Worm (Caenorhabditis elegans): ENCODE results near the gene M01H9.10.

M01H9.10 gene

DNA sequence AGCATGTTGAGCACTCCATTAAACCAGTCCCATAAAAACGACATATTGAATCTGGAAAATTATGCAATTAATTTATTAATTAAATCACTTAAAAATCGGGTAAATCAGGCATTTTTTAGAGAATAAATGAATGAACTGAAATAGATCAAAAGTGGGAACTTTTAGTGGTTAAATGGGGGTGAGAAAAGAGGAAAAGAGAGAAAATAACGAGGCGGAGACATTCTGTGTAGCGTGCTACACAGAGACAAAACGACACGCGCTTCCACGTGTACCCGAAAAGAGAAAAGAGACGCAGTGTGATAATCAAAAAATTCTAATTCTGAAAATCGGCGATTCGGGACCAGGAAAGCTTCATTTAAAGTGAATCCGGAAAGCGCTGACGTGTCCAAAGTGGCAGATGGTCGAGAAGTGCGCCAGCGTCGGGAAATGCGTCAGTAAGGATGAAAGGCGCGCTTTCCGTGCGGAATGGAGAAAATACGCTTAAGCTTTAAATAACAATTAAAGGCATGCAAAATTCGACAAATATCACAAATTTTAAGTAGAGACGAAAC is 33.4 kb upstream of the M01H9.10 start, which contains the start of gene sar-1 (continued):
- TF ChIP-seq dve-1 (tag; optimal IDR thresholded peaks at IDR 0.05; ENCODE audit: insufficient read depth) (no peak), lin-1 (GFP tag; IDR thresholded peaks at IDR 0.05) (peak; percentile 50; the same call in 1 of the 2 replicates), spr-1 (tag; optimal IDR thresholded peaks at IDR 0.05) (peak; percentile 77), unc-130 (GFP tag; optimal IDR thresholded peaks at IDR 0.05) (no peak), lir-3 (tag; optimal IDR thresholded peaks at IDR 0.05) (no peak), ceh-62 (tag; optimal IDR thresholded peaks at IDR 0.05) (no peak), zfp-2 (tag; optimal IDR thresholded peaks at IDR 0.05) (peak; percentile 4), egl-43 (GFP tag; IDR thresholded peaks at IDR 0.05) (peak; percentile 78), snpc-4 (tag; optimal IDR thresholded peaks at IDR 0.05) (no peak), unc-62 (GFP tag; optimal IDR thresholded peaks at IDR 0.05 in 1 of 2) (no peak), unc-62 (tag; optimal IDR thresholded peaks at IDR 0.05) (no peak), snpc-1.2 (GFP tag; IDR thresholded peaks at IDR 0.05) (peak; percentile 62; the same call in 1 of the 2 replicates), dmd-6 (GFP tag; IDR thresholded peaks at IDR 0.05) (peak; percentile 73), R02D3.7 (tag; optimal IDR thresholded peaks at IDR 0.05) (no peak), vab-7 (GFP tag; IDR thresholded peaks at IDR 0.05) (no peak), ceh-44 (GFP tag; IDR thresholded peaks at IDR 0.05) (0 out of 2 replicates have a peak, but pooled peaks have one; percentile 42), mdt-29 (GFP tag; IDR thresholded peaks at IDR 0.05) (peak; percentile 50; the same call in 1 of the 2 replicates), nhr-11 (tag; optimal IDR thresholded peaks at IDR 0.05) (peak; percentile 89), daf-16 (GFP tag; optimal IDR thresholded peaks at IDR 0.05) (peak in 1 of 2 experiments; percentile 49), daf-16 (tag; optimal IDR thresholded peaks at IDR 0.05) (no peak), gei-8 (GFP tag; optimal IDR thresholded peaks at IDR 0.05) (no peak), zag-1 (tag; optimal IDR thresholded peaks at IDR 0.05) (no peak), T20F7.1 (GFP tag; optimal IDR thresholded peaks at IDR 0.05) (no peak), zip-2 (tag; optimal IDR thresholded peaks at IDR 0.05) (peak; percentile 14), saeg-2 (GFP tag; IDR thresholded peaks at IDR 0.05) (0 out of 2 replicates have a peak, but pooled peaks have one; percentile 12), ZK337.2 (GFP tag; IDR thresholded peaks at IDR 0.05) (no peak), F44E2.7 (GFP tag; IDR thresholded peaks at IDR 0.05) (no peak)

- TF ChIP-seq zag-1 (tag; optimal IDR thresholded peaks at IDR 0.05) (no peak), snpc-1.2 (GFP tag; IDR thresholded peaks at IDR 0.05) (no peak), mes-2 (tag; optimal IDR thresholded peaks at IDR 0.05; ENCODE audit: poor library complexity, severe bottlenecking) (peak; percentile 10), egl-43 (GFP tag; IDR thresholded peaks at IDR 0.05) (peak; percentile 65), set-16 (GFP tag; IDR thresholded peaks at IDR 0.05) (no peak), hlh-11 (tag; optimal IDR thresholded peaks at IDR 0.05) (peak; percentile 18), ceh-20 (GFP tag; IDR thresholded peaks at IDR 0.05) (no peak), hlh-30 (tag; optimal IDR thresholded peaks at IDR 0.05; ENCODE audit: insufficient read depth) (peak; percentile 61), pqm-1 (tag; optimal IDR thresholded peaks at IDR 0.05) (no peak), lin-1 (GFP tag; IDR thresholded peaks at IDR 0.05) (no peak), nhr-42 (GFP tag; IDR thresholded peaks at IDR 0.05) (peak; percentile 50; the same call in 1 of the 2 replicates), nhr-28 (tag; optimal IDR thresholded peaks at IDR 0.05) (peak; percentile 42), dve-1 (tag; optimal IDR thresholded peaks at IDR 0.05; ENCODE audit: insufficient read depth) (peak; percentile 24), pha-4 (GFP tag; IDR thresholded peaks at IDR 0.05) (no peak), pha-4 (tag; optimal IDR thresholded peaks at IDR 0.05) (no peak), gei-8 (GFP tag; optimal IDR thresholded peaks at IDR 0.05) (peak; percentile 2), dmd-9 (GFP tag; IDR thresholded peaks at IDR 0.05) (no peak)
Measured at ce11 chrIV:4511259-4511890, 31.4 kb upstream of the M01H9.10 start, which contains the start of the genes rfth-1 and ZK180.8. rfth-1 (minus strand) TSS chrIV:4511309. ZK180.8 (minus strand) TSS chrIV:4511724.

Measured in whole organism, L4 larva.